Fruit fly (Drosophila melanogaster): ENCODE data around the gene CG34150.

Gene CG34150

DNA sequence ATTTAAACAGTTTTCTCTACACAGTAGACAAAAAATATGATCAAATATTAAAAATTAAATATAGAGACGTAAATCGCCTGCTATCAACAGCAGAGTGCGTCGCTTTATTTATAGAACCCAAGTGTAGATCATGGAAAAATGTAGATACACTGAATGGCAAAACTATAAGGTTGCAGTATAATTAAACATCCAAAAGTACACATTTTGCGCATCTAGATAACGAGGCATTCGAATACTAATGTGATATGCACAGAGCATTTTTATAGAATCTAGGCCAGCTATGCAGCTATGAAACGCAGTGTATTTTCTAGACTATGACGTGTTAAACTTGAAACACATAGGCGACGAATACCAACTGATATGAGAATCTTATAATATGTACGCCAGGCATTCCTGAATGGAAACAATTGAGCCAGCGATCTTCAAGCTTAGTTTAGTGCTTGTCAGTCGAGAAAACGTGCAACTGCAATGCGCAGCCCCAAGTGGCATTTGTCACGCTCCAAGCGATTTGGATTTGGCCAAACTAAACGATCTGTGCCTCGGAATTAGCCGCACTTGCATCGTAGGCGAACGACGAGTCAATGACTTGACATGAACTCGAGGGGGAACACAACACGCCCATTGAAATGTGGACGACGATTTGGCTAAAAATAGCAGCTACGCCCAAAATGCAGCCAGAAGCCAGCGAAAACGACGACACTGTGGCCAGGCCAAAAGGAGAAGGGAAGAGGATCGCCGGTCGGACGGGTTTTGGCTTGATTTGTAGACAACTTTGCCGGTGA lies 3.0 kb upstream of the CG34150 start (continued):
- peak; percentile 86 for TF ChIP-seq Dad (GFP tag; optimal IDR thresholded peaks at IDR 0.05)
- TF ChIP-seq org-1 (GFP tag; optimal IDR thresholded peaks at IDR 0.05) = peak; percentile 85
- TF ChIP-seq CG31388 (GFP tag; optimal IDR thresholded peaks at IDR 0.05) = peak; percentile 28
- TF ChIP-seq CG16813 (GFP tag; IDR thresholded peaks at IDR 0.05; ENCODE audit: partially characterized antibody) = no peak
- TF ChIP-seq CG7372 (GFP tag; IDR thresholded peaks at IDR 0.05) = peak; percentile 86
- TF ChIP-seq dmrt99B (tag; optimal IDR thresholded peaks at IDR 0.05) = no peak
- peak; percentile 87 for TF ChIP-seq al (GFP tag; IDR thresholded peaks at IDR 0.05)
- peak; percentile 90 for TF ChIP-seq CG9817 (tag; optimal IDR thresholded peaks at IDR 0.05)
- TF ChIP-seq YL-1 (GFP tag; optimal IDR thresholded peaks at IDR 0.05) = peak; percentile 35
- TF ChIP-seq pb (GFP tag; optimal IDR thresholded peaks at IDR 0.05) = peak; percentile 74
- peak; percentile 58; the same call in 1 of the 2 replicates for TF ChIP-seq CG10959 (GFP tag; IDR thresholded peaks at IDR 0.05)
- TF ChIP-seq Awh (GFP tag; IDR thresholded peaks at IDR 0.05) = peak; percentile 86
- TF ChIP-seq CG7928 (GFP tag; optimal IDR thresholded peaks at IDR 0.05) = peak; percentile 69
- TF ChIP-seq CG17328 (GFP tag; IDR thresholded peaks at IDR 0.05) = peak; percentile 86
- peak; percentile 82 for TF ChIP-seq CHES-1-like (GFP tag; optimal IDR thresholded peaks at IDR 0.05)
- peak; percentile 76 for TF ChIP-seq CG12104 (GFP tag; optimal IDR thresholded peaks at IDR 0.05)
- peak; percentile 80 for TF ChIP-seq CG11093 (GFP tag; IDR thresholded peaks at IDR 0.05)
- TF ChIP-seq nau (GFP tag; optimal IDR thresholded peaks at IDR 0.05) = peak; percentile 76
- peak; percentile 89 for TF ChIP-seq CG1647 (GFP tag; optimal IDR thresholded peaks at IDR 0.05)
- 0 out of 2 replicates have a peak, but pooled peaks have one; percentile 21 for TF ChIP-seq crol (GFP tag; IDR thresholded peaks at IDR 0.05)
- no peak for TF ChIP-seq CG6254 (GFP tag; optimal IDR thresholded peaks at IDR 0.05)
- peak; percentile 97 for TF ChIP-seq Ets65A (GFP tag)
- TF ChIP-seq dati (GFP tag; IDR thresholded peaks at IDR 0.05) = peak; percentile 65
- TF ChIP-seq CG1792 (GFP tag; optimal IDR thresholded peaks at IDR 0.05) = peak; percentile 81
- peak; percentile 76 for TF ChIP-seq CG9437 (GFP tag; optimal IDR thresholded peaks at IDR 0.05)
- peak; percentile 67 for TF ChIP-seq CG10654 (GFP tag; optimal IDR thresholded peaks at IDR 0.05)
- TF ChIP-seq CG18619 (GFP tag; optimal IDR thresholded peaks at IDR 0.05) = peak; percentile 86
- TF ChIP-seq Dip3 (GFP tag; optimal IDR thresholded peaks at IDR 0.05) = peak; percentile 93
- TF ChIP-seq CG2889 (GFP tag; IDR thresholded peaks at IDR 0.05) = peak; percentile 78; the same call in 2 of the 3 replicates
- peak; percentile 78 for TF ChIP-seq CG15011 (GFP tag; optimal IDR thresholded peaks at IDR 0.05)
- no peak for TF ChIP-seq ato (GFP tag; IDR thresholded peaks at IDR 0.05; ENCODE audit: partially characterized antibody)
- no peak for TF ChIP-seq Sin3A (optimal IDR thresholded peaks at IDR 0.05)
- TF ChIP-seq Sry-δ (GFP tag; optimal IDR thresholded peaks at IDR 0.05) = peak; percentile 48
- TF ChIP-seq CG1024 (GFP tag; IDR thresholded peaks at IDR 0.05) = peak; percentile 72
- peak; percentile 87 for TF ChIP-seq CG3847 (GFP tag; IDR thresholded peaks at IDR 0.05)
- TF ChIP-seq NC2α (GFP tag; optimal IDR thresholded peaks at IDR 0.05) = peak; percentile 25
- TF ChIP-seq CG2202 (tag; optimal IDR thresholded peaks at IDR 0.05) = peak; percentile 54
- TF ChIP-seq CG8388 (GFP tag; optimal IDR thresholded peaks at IDR 0.05) = peak; percentile 76
- TF ChIP-seq Fer2 (tag; optimal IDR thresholded peaks at IDR 0.05) = peak; percentile 83
- TF ChIP-seq Antp (GFP tag; optimal IDR thresholded peaks at IDR 0.05) = peak; percentile 79
- peak; percentile 89 for TF ChIP-seq CG10366 (GFP tag; IDR thresholded peaks at IDR 0.05)
- TF ChIP-seq CG1529 (GFP tag; optimal IDR thresholded peaks at IDR 0.05) = peak; percentile 78
- peak; percentile 85 for TF ChIP-seq CG12391 (tag; optimal IDR thresholded peaks at IDR 0.05)
- peak; percentile 68; the same call in 1 of the 2 replicates for TF ChIP-seq CG17612 (GFP tag; IDR thresholded peaks at IDR 0.05)
- peak; percentile 70 for TF ChIP-seq CG6683 (GFP tag; optimal IDR thresholded peaks at IDR 0.05)
- TF ChIP-seq CG2678 (tag; optimal IDR thresholded peaks at IDR 0.05) = peak; percentile 93
- TF ChIP-seq CG2712 (tag; optimal IDR thresholded peaks at IDR 0.05) = peak; percentile 86
- no peak for TF ChIP-seq zf30C (GFP tag; optimal IDR thresholded peaks at IDR 0.05)
- peak; percentile 76 for TF ChIP-seq Ets97D (GFP tag; optimal IDR thresholded peaks at IDR 0.05)
- TF ChIP-seq CG11695 (GFP tag; IDR thresholded peaks at IDR 0.05) = peak; percentile 98

All from whole organism, embryonic.